Fruit fly (Drosophila melanogaster): Measurements from ENCODE around the gene mri.
A peak's percentile ranks its signal among the peaks of the same experiment; 100 is the strongest.

The mri gene

dm6 chr3L:234337-234736, 34.4 kb downstream of the mri start:
- TF ChIP-seq p53 (GFP tag; optimal IDR thresholded peaks at IDR 0.05) (no peak), slp2 (GFP tag; optimal IDR thresholded peaks at IDR 0.05) (no peak), HLH54F (GFP tag; optimal IDR thresholded peaks at IDR 0.05) (no peak), CG12219 (GFP tag; optimal IDR thresholded peaks at IDR 0.05) (no peak), chn (GFP tag; optimal IDR thresholded peaks at IDR 0.05) (no peak), CG6272 (GFP tag; IDR thresholded peaks at IDR 0.05) (no peak), CG10543 (GFP tag; optimal IDR thresholded peaks at IDR 0.05) (no peak), gcm2 (GFP tag; optimal IDR thresholded peaks at IDR 0.05) (no peak), eve (GFP tag; optimal IDR thresholded peaks at IDR 0.05) (no peak), Optix (GFP tag; IDR thresholded peaks at IDR 0.05) (no peak), Mrtf (GFP tag; IDR thresholded peaks at IDR 0.05) (no peak), cato (GFP tag; optimal IDR thresholded peaks at IDR 0.05; ENCODE audit: borderline replicate concordance) (no peak), NC2α (GFP tag; optimal IDR thresholded peaks at IDR 0.05) (no peak), bab2 (GFP tag; optimal IDR thresholded peaks at IDR 0.05) (no peak), unpg (GFP tag; optimal IDR thresholded peaks at IDR 0.05) (no peak), CG11723 (GFP tag; optimal IDR thresholded peaks at IDR 0.05) (no peak), Rfx (GFP tag; IDR thresholded peaks at IDR 0.05) (no peak), CG8944 (GFP tag; optimal IDR thresholded peaks at IDR 0.05) (no peak), CG7928 (GFP tag; optimal IDR thresholded peaks at IDR 0.05) (no peak)

DNA sequence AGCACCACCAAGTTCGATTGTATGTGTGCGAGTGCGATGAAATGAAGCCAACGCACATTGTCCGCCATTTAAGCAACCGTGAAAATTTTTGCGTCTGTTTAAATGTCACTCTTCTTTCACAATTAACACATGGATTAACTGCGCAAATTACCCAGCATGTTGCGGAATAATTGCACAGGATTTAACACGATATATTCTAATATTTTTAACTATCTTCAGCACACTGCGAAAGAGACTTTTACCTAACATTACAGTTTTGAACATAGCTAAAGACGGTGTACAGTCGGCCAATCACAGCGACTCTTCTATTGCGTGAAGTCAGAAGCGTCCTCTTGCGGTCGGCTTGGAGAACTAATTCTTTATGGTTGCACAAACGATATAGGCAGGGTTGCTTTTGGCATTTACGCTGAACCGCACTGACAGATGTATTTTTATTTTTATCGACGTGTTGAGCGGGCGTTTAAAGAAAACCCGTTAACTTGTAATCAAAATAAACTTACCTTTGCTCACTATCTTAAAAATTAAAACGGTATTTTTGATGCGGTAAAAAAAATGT, 46.7 kb downstream of the mri start:
- TF ChIP-seq Oli (tag; optimal IDR thresholded peaks at IDR 0.05), result no peak
- TF ChIP-seq pzg (GFP tag; optimal IDR thresholded peaks at IDR 0.05), result peak; percentile 92
- TF ChIP-seq slbo (GFP tag; IDR thresholded peaks at IDR 0.05), result peak; percentile 69
- TF ChIP-seq HLH54F (GFP tag; optimal IDR thresholded peaks at IDR 0.05), result peak; percentile 36
- TF ChIP-seq Hmx (GFP tag; optimal IDR thresholded peaks at IDR 0.05), result no peak
- TF ChIP-seq CG9817 (tag; optimal IDR thresholded peaks at IDR 0.05), result no peak
- TF ChIP-seq E2f1 (GFP tag; IDR thresholded peaks at IDR 0.05), result peak; percentile 47; the same call in 1 of the 2 replicates
- 0 out of 2 replicates have a peak, but pooled peaks have one; percentile 10 for TF ChIP-seq cas (GFP tag; IDR thresholded peaks at IDR 0.05)
- no peak for TF ChIP-seq CkIIα-i1 (GFP tag; IDR thresholded peaks at IDR 0.05)
- no peak for TF ChIP-seq bowl (GFP tag; IDR thresholded peaks at IDR 0.05)
- peak; percentile 35 for TF ChIP-seq fu2 (GFP tag; optimal IDR thresholded peaks at IDR 0.05)
- TF ChIP-seq z (GFP tag; IDR thresholded peaks at IDR 0.05), result no peak
- TF ChIP-seq Doc3 (GFP tag; IDR thresholded peaks at IDR 0.05; ENCODE audit: partially characterized antibody), result no peak
- TF ChIP-seq lab (GFP tag; optimal IDR thresholded peaks at IDR 0.05), result no peak
- peak; percentile 89 for TF ChIP-seq CG33213 (GFP tag; optimal IDR thresholded peaks at IDR 0.05)
- no peak for TF ChIP-seq ttk (GFP tag; IDR thresholded peaks at IDR 0.05)
- TF ChIP-seq BEAF-32 (GFP tag; optimal IDR thresholded peaks at IDR 0.05), result peak; percentile 68
- TF ChIP-seq jumu (GFP tag; optimal IDR thresholded peaks at IDR 0.05), result peak; percentile 42
- no peak for TF ChIP-seq CG17359 (tag; optimal IDR thresholded peaks at IDR 0.05)
- TF ChIP-seq Hr3 (GFP tag; optimal IDR thresholded peaks at IDR 0.05), result peak; percentile 2
- TF ChIP-seq Hand (GFP tag; optimal IDR thresholded peaks at IDR 0.05), result no peak
- TF ChIP-seq CG18619 (GFP tag; optimal IDR thresholded peaks at IDR 0.05), result no peak
- TF ChIP-seq ssp (GFP tag; IDR thresholded peaks at IDR 0.05), result peak; percentile 61
- peak; percentile 70 for TF ChIP-seq gro (GFP tag; optimal IDR thresholded peaks at IDR 0.05)
- no peak for TF ChIP-seq CG12942 (GFP tag; optimal IDR thresholded peaks at IDR 0.05)
- TF ChIP-seq Sry-δ (GFP tag; optimal IDR thresholded peaks at IDR 0.05), result peak; percentile 77
- no peak for TF ChIP-seq CG6765 (GFP tag; optimal IDR thresholded peaks at IDR 0.05)
- no peak for TF ChIP-seq CG3407 (GFP tag; optimal IDR thresholded peaks at IDR 0.05)
- TF ChIP-seq CG8765 (GFP tag; IDR thresholded peaks at IDR 0.05), result peak; percentile 30; the same call in 1 of the 2 replicates
- no peak for TF ChIP-seq sug (tag; optimal IDR thresholded peaks at IDR 0.05)
- TF ChIP-seq CG18262 (tag; optimal IDR thresholded peaks at IDR 0.05), result no peak
- TF ChIP-seq tna (GFP tag; IDR thresholded peaks at IDR 0.05; ENCODE audit: partially characterized antibody), result peak; percentile 71
- TF ChIP-seq ase (GFP tag; IDR thresholded peaks at IDR 0.05), result peak; percentile 61; the same call in 1 of the 3 replicates

All from whole organism, embryonic.